Fruit fly (Drosophila melanogaster): Measurements from ENCODE around the gene CG13893.
A peak's percentile ranks its signal among the peaks of the same experiment; 100 is the strongest.

CG13893 gene

dm6 chr3L:618347-619272 lies 14.8 kb upstream of the CG13893 start (continued):
- no peak for TF ChIP-seq Hr38 (GFP tag; optimal IDR thresholded peaks at IDR 0.05)
- TF ChIP-seq Ets21C (GFP tag; optimal IDR thresholded peaks at IDR 0.05): peak; percentile 90
- peak; percentile 76 for TF ChIP-seq Sox15 (GFP tag; optimal IDR thresholded peaks at IDR 0.05)
- peak; percentile 90 for TF ChIP-seq Eip75B (GFP tag; optimal IDR thresholded peaks at IDR 0.05)
- TF ChIP-seq eg (GFP tag; IDR thresholded peaks at IDR 0.05): no peak
- peak; percentile 69 for TF ChIP-seq CG1621 (tag; optimal IDR thresholded peaks at IDR 0.05)
- TF ChIP-seq CG6163 (GFP tag; IDR thresholded peaks at IDR 0.05): peak; percentile 63; the same call in 2 of the 3 replicates
- peak; percentile 80 for TF ChIP-seq CG10669 (GFP tag; optimal IDR thresholded peaks at IDR 0.05)
- TF ChIP-seq Eip93F (GFP tag; optimal IDR thresholded peaks at IDR 0.05): peak; percentile 74
- peak; percentile 57 for TF ChIP-seq CG16779 (tag; optimal IDR thresholded peaks at IDR 0.05)
- TF ChIP-seq Sox14 (GFP tag; optimal IDR thresholded peaks at IDR 0.05): peak; percentile 92
- peak; percentile 89 for TF ChIP-seq fd59A (GFP tag; optimal IDR thresholded peaks at IDR 0.05)
- TF ChIP-seq CG4318 (GFP tag; optimal IDR thresholded peaks at IDR 0.05): peak; percentile 77
- TF ChIP-seq CG31627 (GFP tag; optimal IDR thresholded peaks at IDR 0.05): peak; percentile 93
- peak; percentile 64; the same call in 2 of the 3 replicates for TF ChIP-seq CG8119 (GFP tag; IDR thresholded peaks at IDR 0.05)
- no peak for TF ChIP-seq fkh (GFP tag; optimal IDR thresholded peaks at IDR 0.05)
- peak; percentile 94 for TF ChIP-seq lz (GFP tag; optimal IDR thresholded peaks at IDR 0.05)
- peak; percentile 37 for TF ChIP-seq dac (GFP tag; optimal IDR thresholded peaks at IDR 0.05)
- peak; percentile 93 for TF ChIP-seq Hr39 (GFP tag; optimal IDR thresholded peaks at IDR 0.05)
- peak; percentile 81 for TF ChIP-seq pdm3 (GFP tag; optimal IDR thresholded peaks at IDR 0.05)
- TF ChIP-seq vri (GFP tag; optimal IDR thresholded peaks at IDR 0.05): peak; percentile 73
- peak; percentile 86 for TF ChIP-seq CG10631 (GFP tag; optimal IDR thresholded peaks at IDR 0.05)
- peak; percentile 59 for TF ChIP-seq CG6276 (GFP tag; optimal IDR thresholded peaks at IDR 0.05)
- TF ChIP-seq CG8632 (GFP tag; optimal IDR thresholded peaks at IDR 0.05): peak; percentile 81
- peak; percentile 81 for TF ChIP-seq dsx (GFP tag; optimal IDR thresholded peaks at IDR 0.05; ENCODE audit: poor library complexity, severe bottlenecking)
- TF ChIP-seq CG6792 (GFP tag; optimal IDR thresholded peaks at IDR 0.05): peak; percentile 87

DNA sequence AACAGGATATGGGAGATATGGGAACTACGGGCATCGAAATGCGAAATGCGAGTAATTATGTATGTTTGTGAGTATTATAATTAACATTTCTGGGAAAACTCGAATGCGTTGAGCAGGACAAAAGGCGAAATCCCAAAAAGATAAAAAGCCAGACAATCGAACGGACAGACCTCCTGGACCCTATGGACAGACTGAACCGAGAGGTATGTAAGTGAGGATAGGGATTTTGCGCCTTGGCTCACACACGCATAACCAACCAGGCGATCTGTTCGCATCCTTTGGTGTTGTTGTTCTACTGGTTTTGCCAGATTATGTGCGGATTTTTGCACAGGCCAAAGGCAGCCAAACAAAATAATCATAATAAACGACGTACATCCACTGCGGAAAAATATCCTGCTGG lies 14.1 kb upstream of the CG13893 start:
- no peak for TF ChIP-seq Eip93F (GFP tag; optimal IDR thresholded peaks at IDR 0.05)
- no peak for TF ChIP-seq eg (GFP tag; IDR thresholded peaks at IDR 0.05)
- TF ChIP-seq Ets96B (tag; optimal IDR thresholded peaks at IDR 0.05): no peak
- TF ChIP-seq achi (GFP tag; optimal IDR thresholded peaks at IDR 0.05): no peak
- TF ChIP-seq Blimp-1 (GFP tag; optimal IDR thresholded peaks at IDR 0.05): no peak
- TF ChIP-seq OdsH (GFP tag; optimal IDR thresholded peaks at IDR 0.05): no peak
- no peak for TF ChIP-seq CG1621 (tag; optimal IDR thresholded peaks at IDR 0.05)
- no peak for TF ChIP-seq Hr38 (GFP tag; optimal IDR thresholded peaks at IDR 0.05)
- no peak for TF ChIP-seq spab (GFP tag; optimal IDR thresholded peaks at IDR 0.05)

DNA sequence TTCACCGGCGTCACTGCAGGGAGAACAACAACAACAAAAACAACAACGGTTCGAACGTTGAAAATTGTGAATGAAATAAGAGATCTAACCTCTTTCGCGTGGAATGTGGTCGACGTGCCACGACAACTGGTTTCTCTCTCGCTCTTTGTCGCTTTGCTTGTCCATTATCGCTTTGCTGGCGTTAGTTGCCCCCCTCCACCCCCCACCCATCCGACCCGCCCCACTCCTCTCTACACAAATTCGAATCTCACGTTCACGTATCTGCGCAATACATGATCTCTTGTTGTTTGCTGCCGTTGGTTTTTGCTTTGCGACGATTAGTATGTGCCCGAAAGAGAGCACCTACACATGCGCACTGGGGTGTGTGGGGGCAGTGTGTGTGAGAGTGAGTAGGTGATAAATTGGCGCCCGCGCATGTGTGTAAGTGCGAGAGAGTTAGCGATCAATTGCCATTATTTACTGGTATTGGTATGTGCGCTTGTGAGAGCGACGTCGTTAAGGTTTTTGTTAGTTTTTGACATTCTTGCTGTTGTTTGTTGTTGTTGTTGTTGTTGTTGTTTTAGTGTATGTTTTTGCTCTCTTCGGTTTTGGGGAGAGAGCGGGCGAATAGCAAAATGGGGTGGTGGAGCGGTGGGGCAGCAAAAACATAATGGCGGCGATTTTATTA lies 12.8 kb upstream of the CG13893 start:
- TF ChIP-seq CG6854 (GFP tag; optimal IDR thresholded peaks at IDR 0.05) (peak; percentile 59), fd59A (GFP tag; optimal IDR thresholded peaks at IDR 0.05) (no peak), achi (GFP tag; optimal IDR thresholded peaks at IDR 0.05) (no peak), fkh (GFP tag; optimal IDR thresholded peaks at IDR 0.05) (peak; percentile 87), Sox14 (GFP tag; optimal IDR thresholded peaks at IDR 0.05) (peak; percentile 25), Met (GFP tag; optimal IDR thresholded peaks at IDR 0.05) (no peak), Lpt (GFP tag; optimal IDR thresholded peaks at IDR 0.05) (peak; percentile 73), CG11294 (GFP tag; IDR thresholded peaks at IDR 0.05) (peak; percentile 21; the same call in 1 of the 2 replicates), Blimp-1 (GFP tag; optimal IDR thresholded peaks at IDR 0.05) (peak; percentile 6), dsx (GFP tag; optimal IDR thresholded peaks at IDR 0.05; ENCODE audit: poor library complexity, severe bottlenecking) (peak; percentile 8), Gug (GFP tag; IDR thresholded peaks at IDR 0.05) (peak; percentile 57), net (GFP tag; optimal IDR thresholded peaks at IDR 0.05) (no peak), CG6163 (GFP tag; IDR thresholded peaks at IDR 0.05) (peak; percentile 79; the same call in 2 of the 3 replicates), lz (GFP tag; optimal IDR thresholded peaks at IDR 0.05) (no peak), salr (GFP tag; optimal IDR thresholded peaks at IDR 0.05) (peak in 1 of 2 experiments; percentile 39), CG8119 (GFP tag; IDR thresholded peaks at IDR 0.05) (peak; percentile 60; the same call in 2 of the 3 replicates), CG11762 (GFP tag; optimal IDR thresholded peaks at IDR 0.05; ENCODE audit: insufficient read depth) (no peak), vri (GFP tag; optimal IDR thresholded peaks at IDR 0.05) (peak; percentile 51), CG15336 (GFP tag; IDR thresholded peaks at IDR 0.05) (peak; percentile 65), CG6276 (GFP tag; optimal IDR thresholded peaks at IDR 0.05) (peak; percentile 49), eg (GFP tag; IDR thresholded peaks at IDR 0.05) (peak; percentile 68; the same call in 2 of the 3 replicates), CG3919 (GFP tag; optimal IDR thresholded peaks at IDR 0.05) (peak; percentile 3)

Data from whole organism, prepupa.